Fruit fly (Drosophila melanogaster) Kc167 (cell line): ENCODE measurements around the gene Ctns.

ENCODE experiments used
- Sin3A ChIP-seq: fragments of >200 bp; optimal IDR thresholded peaks from 2 replicates; lab custom pipeline; 2018; ENCODE audit warnings: missing external identifiers
- psq ChIP-seq: fragments of >200 bp; optimal IDR thresholded peaks from 2 replicates; lab custom pipeline; 2017; ENCODE audit warnings: missing external identifiers

DNA sequence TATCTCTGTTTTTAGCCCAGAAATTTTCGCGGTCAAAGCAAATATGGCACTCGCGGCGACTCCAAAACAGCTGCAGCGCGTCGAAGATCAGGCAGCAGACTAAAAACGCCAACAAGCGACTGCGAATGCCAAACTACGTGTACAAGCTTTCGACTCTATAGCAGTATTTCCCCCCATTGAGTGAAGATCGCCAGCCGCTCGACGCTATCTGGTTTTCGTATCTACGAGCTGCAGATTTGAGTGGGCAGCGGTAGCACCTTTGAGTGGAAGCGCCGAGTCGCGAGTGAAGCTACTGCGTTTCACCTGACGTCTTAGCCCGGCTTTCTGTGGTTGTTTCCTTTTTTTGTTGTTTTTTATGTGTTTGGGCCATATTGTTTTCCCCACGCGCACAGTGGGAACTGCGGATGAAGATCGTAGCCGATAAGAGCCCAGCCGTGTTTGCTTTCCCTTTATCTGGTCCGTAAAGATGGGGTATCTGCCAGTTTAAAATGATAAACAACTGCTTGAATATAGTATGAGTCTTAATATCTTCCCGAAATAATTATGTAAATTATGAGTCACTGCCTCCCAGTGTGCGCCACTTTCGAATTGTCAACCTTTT is 10.6 kb downstream of the Ctns start, which contains the start of gene CG17121:
- no peak for TF ChIP-seq Sin3A (lab: Kevin White, UChicago)
- no peak for TF ChIP-seq psq
